Fruit fly (Drosophila melanogaster) whole organism, embryonic: ENCODE data around the gene CG15534.

Experiments used
- CG10543 ChIP-seq: fragments of 200-800 bp; sonication (Bioruptor generic); optimal IDR thresholded peaks from 3 replicates; lab custom pipeline; 2017; ENCODE audit warnings: missing biosample characterization, mild to moderate bottlenecking, missing genetic modification characterization, moderate library complexity
- CG1529 ChIP-seq: fragments of 200-800 bp; sonication (Bioruptor generic); optimal IDR thresholded peaks from 3 replicates; lab custom pipeline; 2018; ENCODE audit warnings: missing biosample characterization, missing genetic modification characterization
- CG1647 ChIP-seq: fragments of 200-800 bp; sonication (Bioruptor generic); optimal IDR thresholded peaks from 3 replicates; lab custom pipeline; 2016; ENCODE audit warnings: missing biosample characterization, missing genetic modification characterization
- fd64A ChIP-seq: fragments of 200-800 bp; sonication (Bioruptor generic); optimal IDR thresholded peaks from 3 replicates; lab custom pipeline; 2018; ENCODE audit warnings: missing biosample characterization, mild to moderate bottlenecking, missing genetic modification characterization
- repo ChIP-seq: fragments of 200-800 bp; sonication (Bioruptor generic); optimal IDR thresholded peaks from 2 replicates; lab custom pipeline; 2016; ENCODE audit warnings: missing biosample characterization, missing genetic modification characterization

DNA sequence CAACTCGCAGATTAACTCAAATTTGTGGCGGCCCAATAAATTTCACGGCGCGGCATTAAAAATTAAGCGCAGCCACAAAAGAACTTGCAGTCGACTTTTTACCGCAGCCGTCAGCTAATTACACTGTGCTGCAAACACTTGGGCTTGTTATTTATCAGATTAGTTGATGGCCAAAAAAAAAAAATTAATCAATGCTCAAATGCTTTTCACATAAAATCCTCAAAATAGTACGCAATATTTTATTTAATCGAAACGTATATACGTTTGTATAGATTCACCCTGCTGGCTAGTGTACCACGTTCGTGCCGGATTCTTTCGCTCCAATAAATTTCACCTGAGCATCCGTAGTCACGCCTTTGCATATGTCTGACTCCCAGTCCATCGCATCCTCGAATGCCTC, 18.1 kb upstream of the CG15534 start:
- TF ChIP-seq CG1529 (GFP tag; lab: Kevin White, UChicago), result no peak
- no peak for TF ChIP-seq repo (GFP tag; lab: Kevin White, UChicago)
- TF ChIP-seq CG10543, result no peak
- TF ChIP-seq CG1647, result no peak
- TF ChIP-seq fd64A (GFP tag; lab: Kevin White, UChicago), result peak; percentile 31
